Fruit fly (Drosophila melanogaster) Kc167 (cell line): Measurements from ENCODE around the gene CG8301.

ENCODE experiments used
- Myc ChIP-seq: fragments of >200 bp; optimal IDR thresholded peaks from 2 replicates; lab custom pipeline; 2017; ENCODE audit warnings: missing external identifiers
- Sin3A ChIP-seq: fragments of >200 bp; optimal IDR thresholded peaks from 2 replicates; lab custom pipeline; 2018; ENCODE audit warnings: missing external identifiers
- h ChIP-seq: fragments of >200 bp; optimal IDR thresholded peaks from 3 replicates; lab custom pipeline; 2018; ENCODE audit warnings: missing external identifiers
- insv ChIP-seq: fragments of >200 bp; optimal IDR thresholded peaks from 3 replicates; lab custom pipeline; 2018; ENCODE audit warnings: missing external identifiers
- psq ChIP-seq: fragments of >200 bp; optimal IDR thresholded peaks from 2 replicates; lab custom pipeline; 2017; ENCODE audit warnings: missing external identifiers
- ttk ChIP-seq: sonication (Bioruptor generic); optimal IDR thresholded peaks from 2 replicates; lab custom pipeline; 2017; ENCODE audit warnings: missing external identifiers

DNA sequence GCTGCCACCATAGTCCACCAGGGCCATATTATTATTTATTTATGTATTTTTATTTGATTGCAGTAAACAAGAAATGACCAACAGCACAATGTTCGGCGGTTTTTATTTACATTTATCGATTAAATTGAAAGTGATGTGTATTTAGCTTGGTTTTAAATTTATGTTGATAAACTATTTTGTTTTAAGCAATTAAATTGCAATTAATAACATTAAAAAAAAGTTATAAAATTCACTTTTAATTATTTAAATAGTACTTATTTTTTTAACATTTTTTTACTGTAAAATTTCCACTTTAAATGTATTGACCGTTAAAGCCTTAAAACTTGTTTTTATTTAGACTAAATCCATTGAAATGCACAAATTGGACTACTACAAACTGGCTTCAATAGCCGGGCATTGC is 11.0 kb upstream of the CG8301 start, which contains the start of gene CG16790:
- TF ChIP-seq psq (no peak), h (lab: Kevin White, UChicago) (no peak), insv (lab: Kevin White, UChicago) (no peak), Myc (lab: Kevin White, UChicago) (no peak), Sin3A (lab: Kevin White, UChicago) (no peak), ttk (lab: Kevin White, UChicago) (no peak)
